Worm (Caenorhabditis elegans): ENCODE measurements around the gene fln-1.

fln-1 gene

DNA sequence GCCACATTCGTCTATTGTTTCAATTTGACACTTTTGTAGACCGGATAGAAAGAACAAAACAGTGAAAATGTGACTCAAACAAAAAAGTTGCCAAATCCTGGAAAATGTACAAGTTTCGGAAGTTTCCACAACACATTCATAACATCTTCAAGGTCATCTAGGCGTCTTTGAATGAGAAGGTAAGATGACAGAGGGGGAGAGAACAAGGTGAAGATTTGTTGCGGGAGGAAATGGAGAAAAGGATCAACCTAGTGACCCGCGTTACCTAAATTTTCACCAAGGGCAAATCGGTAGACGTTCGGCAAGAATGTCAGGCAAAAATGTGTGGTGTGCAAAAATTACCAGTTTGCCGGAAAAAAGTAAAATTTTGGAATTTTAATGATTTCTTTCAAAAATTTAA, 2.0 kb upstream of the fln-1 start:
- TF ChIP-seq nhr-25 (tag; optimal IDR thresholded peaks at IDR 0.05) (peak; percentile 51), egl-5 (tag; optimal IDR thresholded peaks at IDR 0.05) (no peak)

- TF ChIP-seq nfya-1 (tag; optimal IDR thresholded peaks at IDR 0.05; ENCODE audit: insufficient read depth) = no peak
- no peak for TF ChIP-seq ceh-16 (tag; optimal IDR thresholded peaks at IDR 0.05)
- no peak for TF ChIP-seq nhr-12 (tag; optimal IDR thresholded peaks at IDR 0.05)
- TF ChIP-seq elt-2 (tag; optimal IDR thresholded peaks at IDR 0.05) = no peak
- TF ChIP-seq lsy-12 (tag; optimal IDR thresholded peaks at IDR 0.05) = no peak
- TF ChIP-seq elt-1 (tag; optimal IDR thresholded peaks at IDR 0.05) = no peak
- no peak for TF ChIP-seq ZK546.5 (tag; optimal IDR thresholded peaks at IDR 0.05)
- TF ChIP-seq fos-1 (tag; optimal IDR thresholded peaks at IDR 0.05) = no peak
- TF ChIP-seq ztf-11 (tag; optimal IDR thresholded peaks at IDR 0.05) = no peak
- TF ChIP-seq lin-39 (tag; optimal IDR thresholded peaks at IDR 0.05) = no peak
- TF ChIP-seq aly-2 (tag; optimal IDR thresholded peaks at IDR 0.05) = no peak
- TF ChIP-seq egl-27 (tag; optimal IDR thresholded peaks at IDR 0.05) = no peak
- TF ChIP-seq pha-4 (tag; optimal IDR thresholded peaks at IDR 0.05) = no peak
- TF ChIP-seq nhr-43 (tag; optimal IDR thresholded peaks at IDR 0.05; ENCODE audit: poor library complexity, severe bottlenecking) = no peak
- no peak for TF ChIP-seq nhr-237 (tag; optimal IDR thresholded peaks at IDR 0.05)
Observed at ce11 chrIV:373963-374362, 1.9 kb downstream of the fln-1 start.

DNA sequence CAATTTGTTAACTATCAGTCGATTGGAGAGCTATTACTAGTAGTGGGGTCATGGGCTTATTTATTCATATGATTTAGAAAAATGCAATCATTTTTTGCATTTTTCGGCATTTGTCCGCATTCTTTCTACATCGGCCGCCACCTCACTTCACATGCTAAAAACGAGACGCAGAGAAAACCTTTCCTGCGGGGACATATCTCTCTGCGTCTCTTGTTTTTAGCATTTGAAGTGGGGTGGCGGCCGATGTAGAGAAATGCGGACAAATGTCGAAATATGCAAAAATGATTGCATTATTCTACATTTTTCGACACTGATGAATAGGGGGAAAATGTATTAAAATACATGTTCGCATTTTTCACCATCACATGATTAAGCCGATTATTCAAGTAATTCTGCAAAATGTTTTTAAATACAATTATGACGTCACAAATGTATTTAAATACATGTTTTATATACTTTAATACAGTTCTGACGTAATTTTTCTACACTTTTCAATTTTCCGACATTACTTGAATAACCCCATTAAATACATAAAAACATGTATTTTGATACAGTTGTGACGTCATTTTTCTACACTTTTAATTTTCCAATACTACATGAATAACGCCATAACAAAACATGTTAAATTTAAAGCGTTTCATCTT, 3.5 kb downstream of the fln-1 start:
- TF ChIP-seq ZK546.5 (tag; optimal IDR thresholded peaks at IDR 0.05) (no peak), nfya-1 (tag; optimal IDR thresholded peaks at IDR 0.05; ENCODE audit: insufficient read depth) (no peak), egl-5 (tag; optimal IDR thresholded peaks at IDR 0.05) (peak; percentile 39), lin-15B (tag; optimal IDR thresholded peaks at IDR 0.05) (peak; percentile 34), hmg-11 (tag; optimal IDR thresholded peaks at IDR 0.05) (no peak)

- TF ChIP-seq mdl-1 (tag; optimal IDR thresholded peaks at IDR 0.05) (no peak), nhr-23 (tag; optimal IDR thresholded peaks at IDR 0.05) (peak; percentile 42), hmg-11 (tag; optimal IDR thresholded peaks at IDR 0.05) (peak; percentile 45), ceh-9 (tag; optimal IDR thresholded peaks at IDR 0.05) (no peak), nhr-237 (tag; optimal IDR thresholded peaks at IDR 0.05) (no peak), lin-15B (tag; optimal IDR thresholded peaks at IDR 0.05) (peak; percentile 6), nhr-25 (tag; optimal IDR thresholded peaks at IDR 0.05) (peak; percentile 48), nhr-12 (tag; optimal IDR thresholded peaks at IDR 0.05) (no peak), lin-39 (tag; optimal IDR thresholded peaks at IDR 0.05) (peak; percentile 8), mml-1 (tag; optimal IDR thresholded peaks at IDR 0.05) (no peak), egl-5 (tag; optimal IDR thresholded peaks at IDR 0.05) (peak; percentile 39), fkh-10 (GFP tag; optimal IDR thresholded peaks at IDR 0.05) (peak; percentile 17), nhr-67 (tag; optimal IDR thresholded peaks at IDR 0.05) (no peak), ceh-16 (tag; optimal IDR thresholded peaks at IDR 0.05) (no peak), nfya-1 (tag; optimal IDR thresholded peaks at IDR 0.05; ENCODE audit: insufficient read depth) (peak; percentile 37)
Observed at ce11 chrIV:366406-366805, 9.4 kb downstream of the fln-1 start.

ce11 chrIV:364983-365382, 10.8 kb downstream of the fln-1 start:
- TF ChIP-seq sea-2 (GFP tag; optimal IDR thresholded peaks at IDR 0.05) (no peak), ZK546.5 (tag; optimal IDR thresholded peaks at IDR 0.05) (no peak)

DNA sequence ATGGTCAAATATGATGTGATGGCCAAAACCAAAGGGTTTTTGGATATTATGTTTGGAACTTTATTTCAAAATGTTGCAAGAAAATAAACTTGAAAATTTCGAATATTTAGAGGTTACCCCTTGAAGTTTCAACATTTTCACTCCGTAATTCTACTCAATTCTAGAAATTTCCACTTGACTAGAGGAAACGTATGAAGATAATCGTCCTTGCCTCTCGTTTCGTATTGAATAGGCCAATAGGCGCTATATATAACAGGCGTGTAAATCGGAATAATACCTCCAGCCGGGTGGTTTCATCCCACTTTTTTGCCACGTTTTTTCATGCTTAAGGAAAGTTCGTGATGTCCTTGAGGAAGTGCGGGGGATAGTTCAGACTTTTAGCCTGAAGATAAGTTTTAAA, 32.5 kb downstream of the fln-1 start:
- TF ChIP-seq ceh-82 (tag; optimal IDR thresholded peaks at IDR 0.05) (no peak), ztf-4 (tag; optimal IDR thresholded peaks at IDR 0.05) (no peak), nhr-76 (tag; optimal IDR thresholded peaks at IDR 0.05) (no peak), R02D3.7 (tag; optimal IDR thresholded peaks at IDR 0.05) (no peak), nhr-28 (tag; optimal IDR thresholded peaks at IDR 0.05) (no peak), ceh-28 (tag; optimal IDR thresholded peaks at IDR 0.05) (no peak), nhr-43 (tag; optimal IDR thresholded peaks at IDR 0.05; ENCODE audit: poor library complexity, severe bottlenecking) (no peak), tbx-2 (tag; optimal IDR thresholded peaks at IDR 0.05) (no peak), pqm-1 (tag; optimal IDR thresholded peaks at IDR 0.05) (no peak)
